Fruit fly (Drosophila melanogaster): ENCODE results near the gene CG5421.
A peak's percentile ranks its signal among the peaks of the same experiment; 100 is the strongest.

The CG5421 gene

DNA sequence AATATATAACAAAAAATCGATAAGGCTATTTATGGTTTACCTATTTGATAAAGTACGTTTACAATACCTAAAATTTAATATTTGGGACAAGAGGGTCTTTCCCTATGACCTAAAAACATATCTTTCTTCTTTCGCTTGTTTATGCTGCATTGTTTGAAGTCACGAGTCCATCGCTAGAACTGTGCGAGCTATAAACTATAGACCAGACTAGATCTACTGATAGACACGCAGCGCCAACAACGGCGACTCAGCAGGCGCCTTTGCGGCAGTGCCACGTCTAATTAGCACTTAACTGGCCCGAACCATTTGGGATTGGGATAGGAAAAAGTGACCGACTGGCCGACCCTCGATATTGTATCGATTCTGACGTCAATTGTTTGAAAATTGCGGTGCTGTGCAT, 25.1 kb upstream of the CG5421 start:
- TF ChIP-seq cg (GFP tag; optimal IDR thresholded peaks at IDR 0.05) (no peak), Awh (GFP tag; IDR thresholded peaks at IDR 0.05) (0 out of 2 replicates have a peak, but pooled peaks have one; percentile 21), cad (GFP tag; optimal IDR thresholded peaks at IDR 0.05) (no peak), CG6791 (GFP tag; IDR thresholded peaks at IDR 0.05; ENCODE audit: partially characterized antibody) (no peak), hkb (optimal IDR thresholded peaks at IDR 0.05) (no peak), hkb (GFP tag; IDR thresholded peaks at IDR 0.05) (no peak), sens (GFP tag) (peak; percentile 35), CG5953 (GFP tag; IDR thresholded peaks at IDR 0.05) (0 out of 2 replicates have a peak, but pooled peaks have one; percentile 15), Dek (tag; optimal IDR thresholded peaks at IDR 0.05) (no peak), CG11696 (GFP tag; IDR thresholded peaks at IDR 0.05) (no peak), CG34224 (GFP tag; IDR thresholded peaks at IDR 0.05; ENCODE audit: partially characterized antibody) (0 out of 3 replicates have a peak, but pooled peaks have one; percentile 22), row (GFP tag; IDR thresholded peaks at IDR 0.05) (peak; percentile 29; the same call in 1 of the 3 replicates), grn (GFP tag; optimal IDR thresholded peaks at IDR 0.05) (peak; percentile 68), otp (GFP tag; IDR thresholded peaks at IDR 0.05) (no peak), Doc3 (GFP tag; IDR thresholded peaks at IDR 0.05; ENCODE audit: partially characterized antibody) (peak; percentile 14; the same call in 1 of the 3 replicates), CG11723 (GFP tag; optimal IDR thresholded peaks at IDR 0.05) (no peak), prd (optimal IDR thresholded peaks at IDR 0.05) (no peak), prd (GFP tag; IDR thresholded peaks at IDR 0.05) (0 out of 3 replicates have a peak, but pooled peaks have one; percentile 13), Med (GFP tag) (peak; percentile 34), CG9609 (GFP tag; optimal IDR thresholded peaks at IDR 0.05) (no peak), insv (GFP tag; optimal IDR thresholded peaks at IDR 0.05) (peak in 1 of 2 experiments; percentile 42), Dll (GFP tag; IDR thresholded peaks at IDR 0.05; ENCODE audit: partially characterized antibody) (peak; percentile 48; the same call in 2 of the 4 replicates), Sry-δ (GFP tag; optimal IDR thresholded peaks at IDR 0.05) (peak; percentile 38), stwl (tag; optimal IDR thresholded peaks at IDR 0.05) (peak; percentile 35), BEAF-32 (GFP tag; optimal IDR thresholded peaks at IDR 0.05) (peak; percentile 51), zen (tag; optimal IDR thresholded peaks at IDR 0.05) (peak; percentile 83)

DNA sequence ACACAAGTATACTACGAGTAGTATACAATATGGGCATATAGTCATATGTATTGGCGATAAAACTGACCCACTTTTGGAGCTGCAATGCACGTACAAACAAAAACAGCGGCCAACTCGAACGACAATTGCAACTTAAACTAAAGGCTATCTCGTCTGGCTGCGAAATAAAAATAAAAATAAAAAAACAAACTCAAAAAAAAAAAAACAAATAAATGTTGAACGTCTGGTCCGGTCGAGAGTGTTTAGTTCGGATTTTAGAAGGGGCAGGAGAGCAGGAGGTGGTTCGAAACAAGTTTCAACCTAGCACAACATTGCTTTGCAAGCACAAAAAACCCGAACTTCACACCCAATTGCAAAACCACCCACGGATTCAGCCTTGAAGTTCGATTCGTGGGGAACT, 24.0 kb upstream of the CG5421 start:
- TF ChIP-seq Drgx (GFP tag; IDR thresholded peaks at IDR 0.05) (peak; percentile 52), nom (GFP tag; optimal IDR thresholded peaks at IDR 0.05) (peak; percentile 0), CG10462 (GFP tag; optimal IDR thresholded peaks at IDR 0.05) (no peak)

DNA sequence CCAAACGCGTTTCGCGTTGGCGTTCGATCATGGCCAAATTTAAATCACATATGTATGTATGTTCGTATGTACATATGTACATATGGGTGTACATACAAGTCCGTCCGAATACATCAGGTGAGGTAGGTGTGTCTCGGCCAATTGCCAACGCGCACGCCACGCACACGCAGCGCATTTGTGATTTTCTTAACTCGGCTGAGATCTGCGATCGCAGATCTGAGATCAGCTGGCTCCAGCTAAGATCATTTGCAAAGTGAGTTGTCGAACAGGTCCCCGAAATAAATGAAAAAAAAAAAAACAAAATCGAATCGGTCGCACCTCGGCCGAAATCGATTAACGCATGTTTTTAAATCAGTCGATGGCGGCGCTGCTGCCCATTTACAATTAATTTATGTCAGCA, 21.3 kb upstream of the CG5421 start:
- TF ChIP-seq CG3847 (GFP tag; IDR thresholded peaks at IDR 0.05) (no peak), prd (optimal IDR thresholded peaks at IDR 0.05) (no peak), prd (GFP tag; IDR thresholded peaks at IDR 0.05) (no peak), CG9932 (GFP tag; IDR thresholded peaks at IDR 0.05) (0 out of 2 replicates have a peak, but pooled peaks have one; percentile 1), grn (GFP tag; optimal IDR thresholded peaks at IDR 0.05) (peak; percentile 56), CG1792 (GFP tag; optimal IDR thresholded peaks at IDR 0.05) (no peak), Med (GFP tag) (peak; percentile 8), CG17328 (GFP tag; IDR thresholded peaks at IDR 0.05) (no peak), Eip74EF (GFP tag; optimal IDR thresholded peaks at IDR 0.05) (no peak), Spps (tag; optimal IDR thresholded peaks at IDR 0.05) (no peak), CG2875 (GFP tag; optimal IDR thresholded peaks at IDR 0.05) (no peak), CG32767 (GFP tag; IDR thresholded peaks at IDR 0.05) (0 out of 2 replicates have a peak, but pooled peaks have one; percentile 11), cg (GFP tag; optimal IDR thresholded peaks at IDR 0.05) (no peak), chm (GFP tag; IDR thresholded peaks at IDR 0.05) (peak; percentile 20; the same call in 1 of the 2 replicates), Chrac-16 (GFP tag; optimal IDR thresholded peaks at IDR 0.05) (no peak), CG7372 (GFP tag; IDR thresholded peaks at IDR 0.05) (no peak), Adf1 (GFP tag; IDR thresholded peaks at IDR 0.05) (no peak), chinmo (GFP tag; IDR thresholded peaks at IDR 0.05; ENCODE audit: partially characterized antibody) (peak; percentile 75; the same call in 2 of the 4 replicates), lilli (GFP tag; optimal IDR thresholded peaks at IDR 0.05) (no peak), caup (GFP tag; optimal IDR thresholded peaks at IDR 0.05; ENCODE audit: severe bottlenecking) (no peak), sens-2 (GFP tag; IDR thresholded peaks at IDR 0.05) (no peak), CG11398 (GFP tag; optimal IDR thresholded peaks at IDR 0.05) (no peak), bowl (GFP tag; IDR thresholded peaks at IDR 0.05) (no peak), CG12071 (GFP tag; optimal IDR thresholded peaks at IDR 0.05) (no peak), CG7839 (tag; optimal IDR thresholded peaks at IDR 0.05) (no peak)

Data from whole organism, embryonic.